Worm (Caenorhabditis elegans) whole organism, L4 larva: Measurements from ENCODE around the gene col-144.

Experiments
- F37D6.2 ChIP-seq: sonication (generic microtip); optimal IDR thresholded peaks from 2 replicates; lab custom pipeline; 2016; ENCODE audit warnings: mild to moderate bottlenecking, missing genetic modification characterization, missing compliant biosample characterization
- R02D3.7 ChIP-seq: fragments of 150-350 bp; sonication (generic microtip); optimal IDR thresholded peaks from 3 replicates; lab custom pipeline; 2014; ENCODE audit warnings: missing biosample characterization, missing genetic modification characterization
- T26A8.4 ChIP-seq: fragments of 200-800 bp; sonication (Bioruptor generic); IDR thresholded peaks from 2 replicates; pipeline ENCODE4 v1.3.6; 2022; ENCODE audit warnings: missing genetic modification characterization, missing compliant biosample characterization
- ZK337.2 ChIP-seq: fragments of 200-800 bp; sonication (Bioruptor generic); IDR thresholded peaks from 2 replicates; pipeline ENCODE4 v1.3.6; 2022; ENCODE audit warnings: missing genetic modification reagents, missing genetic modification characterization, missing compliant biosample characterization
- aly-2 ChIP-seq: sonication (generic microtip); optimal IDR thresholded peaks from 2 replicates; lab custom pipeline; 2018; ENCODE audit warnings: missing biosample characterization, missing genetic modification characterization
- ceh-28 ChIP-seq: fragments of 150-350 bp; optimal IDR thresholded peaks from 2 replicates; lab custom pipeline; 2014; ENCODE audit warnings: missing biosample characterization, missing genetic modification reagents, missing genetic modification characterization
- ceh-32 ChIP-seq: sonication (generic microtip); optimal IDR thresholded peaks from 2 replicates; lab custom pipeline; 2016; ENCODE audit warnings: mild to moderate bottlenecking, missing genetic modification characterization, missing compliant biosample characterization; ENCODE audit not compliant: poor library complexity
- ceh-62 ChIP-seq: sonication (generic microtip); optimal IDR thresholded peaks from 2 replicates; lab custom pipeline; 2017; ENCODE audit warnings: missing biosample characterization, missing genetic modification characterization
- cey-2 ChIP-seq: sonication (generic microtip); optimal IDR thresholded peaks from 3 replicates; lab custom pipeline; 2017; ENCODE audit warnings: missing genetic modification characterization, mild to moderate bottlenecking, missing compliant biosample characterization, antibody characterized with exemption, borderline replicate concordance; ENCODE audit not compliant: insufficient read depth
- ctbp-1 ChIP-seq: fragments of 200-800 bp; sonication (Bioruptor generic); IDR thresholded peaks from 2 replicates; pipeline ENCODE4 v1.3.6; 2022; ENCODE audit warnings: missing genetic modification reagents, missing genetic modification characterization, missing compliant biosample characterization
- daf-19 ChIP-seq: fragments of 200-800 bp; sonication (Bioruptor generic); conservative IDR thresholded peaks from 2 replicates; pipeline ENCODE4 v1.3.6; 2022; ENCODE audit warnings: missing genetic modification characterization, missing compliant biosample characterization
- duxl-1 ChIP-seq: sonication (generic microtip); optimal IDR thresholded peaks from 2 replicates; lab custom pipeline; 2016; ENCODE audit warnings: mild to moderate bottlenecking, missing genetic modification characterization, moderate library complexity, missing compliant biosample characterization; ENCODE audit not compliant: poor library complexity
- dve-1 ChIP-seq: sonication (generic microtip); optimal IDR thresholded peaks from 2 replicates; lab custom pipeline; 2017; ENCODE audit warnings: antibody characterized with exemption, mild to moderate bottlenecking, missing genetic modification characterization, missing compliant biosample characterization; ENCODE audit not compliant: insufficient read depth
- fkh-10 ChIP-seq: fragments of 150-350 bp; optimal IDR thresholded peaks from 2 replicates; lab custom pipeline; 2014; ENCODE audit warnings: missing biosample characterization, missing genetic modification reagents, missing genetic modification characterization
- fos-1 ChIP-seq: fragments of 150-350 bp; optimal IDR thresholded peaks from 2 replicates; lab custom pipeline; 2014; ENCODE audit warnings: missing biosample characterization, missing genetic modification characterization
- gei-8 ChIP-seq: fragments of 200-800 bp; sonication (Bioruptor generic); optimal IDR thresholded peaks from 2 replicates; lab custom pipeline; 2018; ENCODE audit warnings: mild to moderate bottlenecking, missing genetic modification characterization, missing compliant biosample characterization
- hif-1 ChIP-seq, 2 experiments: sonication (generic microtip); optimal IDR thresholded peaks; 2 replicates each; lab custom pipeline; 2016 to 2017; ENCODE audit warnings: missing compliant biosample characterization in 2 of 2, missing genetic modification characterization in 2 of 2, missing genetic modification reagents in 2 of 2, missing genotype in 2 of 2, mild to moderate bottlenecking in 1 of 2
- hlh-30 ChIP-seq: sonication (generic microtip); optimal IDR thresholded peaks from 2 replicates; lab custom pipeline; 2017; ENCODE audit warnings: antibody characterized with exemption, mild to moderate bottlenecking, missing genetic modification characterization, missing compliant biosample characterization; ENCODE audit not compliant: insufficient read depth
- lin-13 ChIP-seq: fragments of 150-350 bp; optimal IDR thresholded peaks from 2 replicates; lab custom pipeline; 2014; ENCODE audit warnings: missing biosample characterization, missing genetic modification reagents, missing genetic modification characterization
- lin-38 ChIP-seq: fragments of 200-800 bp; sonication (Bioruptor generic); IDR thresholded peaks from 2 replicates; pipeline ENCODE4 v1.3.6; 2022; ENCODE audit warnings: missing genetic modification reagents, missing genetic modification characterization, missing compliant biosample characterization
- lin-39 ChIP-seq: fragments of 150-350 bp; optimal IDR thresholded peaks from 2 replicates; lab custom pipeline; 2014; ENCODE audit warnings: missing biosample characterization, missing genetic modification reagents, missing genetic modification characterization
- lir-3 ChIP-seq: sonication (generic microtip); optimal IDR thresholded peaks from 2 replicates; lab custom pipeline; 2016; ENCODE audit warnings: mild to moderate bottlenecking, missing genetic modification characterization, missing compliant biosample characterization
- lsy-2 ChIP-seq, 2 experiments: fragments of 150-350 bp in 1 of 2; sonication (generic microtip) in 1 of 2; optimal IDR thresholded peaks; 2 replicates each; lab custom pipeline; 2014 to 2017; ENCODE audit warnings: missing biosample characterization in 2 of 2, missing genetic modification characterization in 2 of 2
- madf-5 ChIP-seq, 2 experiments: fragments of 200-800 bp; sonication (Bioruptor generic); IDR thresholded peaks; 2 replicates each; pipeline ENCODE4 v1.3.6; 2022; ENCODE audit warnings: missing compliant biosample characterization in 2 of 2, missing genetic modification characterization in 2 of 2
- madf-9 ChIP-seq: fragments of 200-800 bp; sonication (Bioruptor generic); conservative IDR thresholded peaks from 2 replicates; pipeline ENCODE4 v1.3.6; 2022; ENCODE audit warnings: missing genetic modification reagents, missing genetic modification characterization, missing compliant biosample characterization
- mdl-1 ChIP-seq, 2 experiments: fragments of 150-350 bp in 1 of 2; sonication (generic microtip) in 1 of 2; optimal IDR thresholded peaks; 2 replicates each; lab custom pipeline; 2014 to 2017; ENCODE audit warnings: missing biosample characterization in 2 of 2, missing genetic modification characterization in 2 of 2
- mdt-29 ChIP-seq: fragments of 200-800 bp; sonication (Bioruptor generic); IDR thresholded peaks from 2 replicates; pipeline ENCODE4 v1.3.6; 2022; ENCODE audit warnings: missing genetic modification reagents, missing genetic modification characterization, missing compliant biosample characterization
- mep-1 ChIP-seq: fragments of 150-350 bp; sonication (generic microtip); optimal IDR thresholded peaks from 3 replicates; lab custom pipeline; 2014; ENCODE audit warnings: missing biosample characterization, missing genetic modification characterization
- mes-2 ChIP-seq: sonication (generic microtip); optimal IDR thresholded peaks from 2 replicates; lab custom pipeline; 2016; ENCODE audit warnings: missing genotype, mild to moderate bottlenecking, missing genetic modification characterization, missing compliant biosample characterization; ENCODE audit not compliant: poor library complexity, severe bottlenecking
- mxl-3 ChIP-seq: fragments of 200-800 bp; sonication (Bioruptor generic); optimal IDR thresholded peaks from 2 replicates; lab custom pipeline; 2018; ENCODE audit warnings: mild to moderate bottlenecking, missing genetic modification characterization, missing compliant biosample characterization
- nhr-102 ChIP-seq: sonication (generic microtip); optimal IDR thresholded peaks from 2 replicates; lab custom pipeline; 2016; ENCODE audit warnings: mild to moderate bottlenecking, missing genetic modification characterization, moderate library complexity, missing compliant biosample characterization
- nhr-11 ChIP-seq: fragments of 150-350 bp; optimal IDR thresholded peaks from 2 replicates; lab custom pipeline; 2014; ENCODE audit warnings: missing biosample characterization, missing genetic modification characterization
- nhr-25 ChIP-seq: sonication (generic microtip); optimal IDR thresholded peaks from 2 replicates; lab custom pipeline; 2017; ENCODE audit warnings: missing genetic modification characterization, mild to moderate bottlenecking, missing compliant biosample characterization, antibody characterized with exemption, moderate library complexity, borderline replicate concordance; ENCODE audit not compliant: insufficient read depth
- nhr-28 ChIP-seq: fragments of 150-350 bp; optimal IDR thresholded peaks from 2 replicates; lab custom pipeline; 2014; ENCODE audit warnings: missing biosample characterization, missing genetic modification characterization
- nhr-42 ChIP-seq: fragments of 200-800 bp; sonication (Bioruptor generic); IDR thresholded peaks from 2 replicates; pipeline ENCODE4 v1.3.6; 2022; ENCODE audit warnings: missing genetic modification characterization, missing compliant biosample characterization
- nhr-6 ChIP-seq: fragments of 150-350 bp; optimal IDR thresholded peaks from 2 replicates; lab custom pipeline; 2014; ENCODE audit warnings: missing biosample characterization, missing genetic modification characterization
- nhr-76 ChIP-seq: fragments of 150-350 bp; optimal IDR thresholded peaks from 2 replicates; lab custom pipeline; 2014; ENCODE audit warnings: missing biosample characterization, missing genetic modification characterization
- nhr-77 ChIP-seq: fragments of 150-350 bp; optimal IDR thresholded peaks from 2 replicates; lab custom pipeline; 2014; ENCODE audit warnings: missing biosample characterization, missing genetic modification characterization
- pha-4 ChIP-seq, 2 experiments: fragments of 150-350 bp in 1 of 2; fragments of 200-800 bp in 1 of 2; sonication (Bioruptor generic) in 1 of 2; IDR thresholded peaks in 1 of 2; optimal IDR thresholded peaks in 1 of 2; 2 replicates each; pipeline versions ENCODE4 v1.3.6 to Lab custom; 2014 to 2022; ENCODE audit warnings: missing genetic modification characterization in 2 of 2, missing genetic modification reagents in 2 of 2, missing biosample characterization in 1 of 2, missing compliant biosample characterization in 1 of 2
- pqm-1 ChIP-seq: sonication (generic microtip); optimal IDR thresholded peaks from 2 replicates; lab custom pipeline; 2017; ENCODE audit warnings: missing biosample characterization, missing genetic modification characterization
- rbr-2 ChIP-seq: sonication (generic microtip); optimal IDR thresholded peaks from 2 replicates; lab custom pipeline; 2016; ENCODE audit warnings: missing genotype, missing genetic modification characterization, missing compliant biosample characterization
- spr-1 ChIP-seq: sonication (generic microtip); optimal IDR thresholded peaks from 2 replicates; lab custom pipeline; 2016; ENCODE audit warnings: mild to moderate bottlenecking, missing genetic modification characterization, missing compliant biosample characterization
- tra-1 ChIP-seq: fragments of 200-800 bp; sonication (Bioruptor generic); IDR thresholded peaks from 2 replicates; pipeline ENCODE4 v1.3.6; 2022; ENCODE audit warnings: missing genetic modification reagents, missing genetic modification characterization, missing compliant biosample characterization
- unc-62 ChIP-seq, 3 experiments: fragments of 150-350 bp in 1 of 3; sonication (generic microtip); optimal IDR thresholded peaks in 2 of 3; peaks in 1 of 3; 1 replicate in 1 of 3; 2 replicates in 2 of 3; lab custom pipeline; 2014 to 2017; ENCODE audit warnings: missing biosample characterization in 3 of 3, missing genetic modification characterization in 3 of 3, missing genetic modification reagents in 3 of 3, missing genotype in 1 of 3
- zfp-2 ChIP-seq: sonication (generic microtip); optimal IDR thresholded peaks from 2 replicates; lab custom pipeline; 2016; ENCODE audit warnings: mild to moderate bottlenecking, missing genetic modification characterization, missing compliant biosample characterization
- zfp-3 ChIP-seq: fragments of 200-800 bp; sonication (Bioruptor generic); conservative IDR thresholded peaks from 2 replicates; pipeline ENCODE4 v1.3.6; 2022; ENCODE audit warnings: missing genetic modification reagents, missing genetic modification characterization, missing compliant biosample characterization
- zip-2 ChIP-seq: fragments of 150-350 bp; optimal IDR thresholded peaks from 2 replicates; lab custom pipeline; 2014; ENCODE audit warnings: missing biosample characterization, missing genetic modification characterization
- ztf-7 ChIP-seq: fragments of 150-350 bp; optimal IDR thresholded peaks from 2 replicates; lab custom pipeline; 2014; ENCODE audit warnings: missing biosample characterization, missing genetic modification characterization

Gene col-144

ce11 chrV:9175218-9175837 is 14.9 kb upstream of the col-144 start, which contains the start of gene spas-1:
TSS of gene spas-1 (plus strand) at chrV:9175789.
- TF ChIP-seq lin-39 (tag; lab: Kevin White, UChicago) (no peak), mes-2 (peak; percentile 89), spr-1 (tag; lab: Kevin White, UChicago) (peak; percentile 51), daf-19 (GFP tag; lab: Robert Waterston, UW) (no peak), ceh-62 (tag; lab: Kevin White, UChicago) (no peak), ceh-32 (tag; lab: Kevin White, UChicago) (no peak), R02D3.7 (tag; lab: Kevin White, UChicago) (no peak), nhr-77 (peak; percentile 92), lsy-2 (tag; optimal IDR thresholded peaks at IDR 0.05; lab: Kevin White, UChicago) (peak; percentile 69 to 93), fos-1 (tag; lab: Kevin White, UChicago) (peak; percentile 26), tra-1 (GFP tag; lab: Robert Waterston, UW) (no peak), cey-2 (tag; lab: Kevin White, UChicago) (no peak), pqm-1 (peak; percentile 34), nhr-42 (GFP tag; lab: Robert Waterston, UW) (no peak), mdl-1 (tag; optimal IDR thresholded peaks at IDR 0.05; lab: Kevin White, UChicago) (peak in 1 of 2 experiments; percentile 35), ctbp-1 (GFP tag; lab: Robert Waterston, UW) (peak; percentile 76), nhr-25 (tag; lab: Kevin White, UChicago) (peak; percentile 52), duxl-1 (tag; lab: Kevin White, UChicago) (peak; percentile 68), madf-9 (GFP tag; lab: Robert Waterston, UW) (no peak), lir-3 (tag; lab: Kevin White, UChicago) (no peak), mdt-29 (GFP tag; lab: Robert Waterston, UW) (no peak), ztf-7 (tag; lab: Kevin White, UChicago) (peak; percentile 47), dve-1 (tag; lab: Kevin White, UChicago) (peak; percentile 94), gei-8 (no peak), nhr-11 (peak; percentile 74), zfp-2 (tag; lab: Kevin White, UChicago) (peak; percentile 37), hlh-30 (tag; lab: Kevin White, UChicago) (peak; percentile 73), nhr-102 (peak; percentile 92), ceh-28 (tag; lab: Kevin White, UChicago) (no peak), rbr-2 (peak; percentile 86), hif-1 (tag; optimal IDR thresholded peaks at IDR 0.05; lab: Kevin White, UChicago) (peak in 1 of 2 experiments; percentile 51), mxl-3 (GFP tag; lab: Kevin White, UChicago) (peak; percentile 50), nhr-76 (tag; lab: Kevin White, UChicago) (peak; percentile 11), unc-62 (GFP tag; optimal IDR thresholded peaks at IDR 0.05 in 1 of 2; lab: Kevin White, UChicago) (peak in 1 of 2 experiments; percentile 96), unc-62 (tag; optimal IDR thresholded peaks at IDR 0.05; lab: Kevin White, UChicago) (no peak), nhr-28 (tag; lab: Kevin White, UChicago) (peak; percentile 74), lin-38 (GFP tag; lab: Robert Waterston, UW) (no peak), F37D6.2 (tag; lab: Kevin White, UChicago) (peak; percentile 50), madf-5 (GFP tag; IDR thresholded peaks at IDR 0.05; lab: Robert Waterston, UW) (no peak), fkh-10 (GFP tag; lab: Kevin White, UChicago) (peak; percentile 80), zip-2 (tag; lab: Kevin White, UChicago) (peak; percentile 54), T26A8.4 (GFP tag; lab: Robert Waterston, UW) (peak; percentile 88), mep-1 (tag; lab: Kevin White, UChicago) (peak; percentile 94), ZK337.2 (no peak), aly-2 (tag; lab: Kevin White, UChicago) (no peak), nhr-6 (peak; percentile 83), pha-4 (GFP tag; IDR thresholded peaks at IDR 0.05; lab: Robert Waterston, UW) (no peak), pha-4 (tag; optimal IDR thresholded peaks at IDR 0.05; lab: Kevin White, UChicago) (peak; percentile 54), zfp-3 (GFP tag; lab: Robert Waterston, UW) (0 out of 2 replicates have a peak, but pooled peaks have one; percentile 19), lin-13 (GFP tag; lab: Kevin White, UChicago) (peak; percentile 76)
